Worm (Caenorhabditis elegans) whole organism, L2 larva: Measurements from ENCODE around the gene spig-9.

ENCODE experiments used
- R02D3.7 ChIP-seq: fragments of 150-350 bp; optimal IDR thresholded peaks from 2 replicates; lab custom pipeline; 2014; ENCODE audit warnings: missing biosample characterization, missing genetic modification characterization
- aly-2 ChIP-seq: fragments of 150-350 bp; optimal IDR thresholded peaks from 2 replicates; lab custom pipeline; 2014; ENCODE audit warnings: missing biosample characterization, missing genetic modification characterization
- ama-1 ChIP-seq: fragments of 150-350 bp; optimal IDR thresholded peaks from 2 replicates; lab custom pipeline; 2018; ENCODE audit warnings: inconsistent platforms
- ceh-16 ChIP-seq: fragments of 150-350 bp; optimal IDR thresholded peaks from 2 replicates; lab custom pipeline; 2014; ENCODE audit warnings: missing biosample characterization, missing genetic modification characterization
- egl-27 ChIP-seq: sonication (generic microtip); optimal IDR thresholded peaks from 3 replicates; lab custom pipeline; 2017; ENCODE audit warnings: missing biosample characterization, missing genetic modification reagents, missing genetic modification characterization
- elt-1 ChIP-seq: fragments of 150-350 bp; optimal IDR thresholded peaks from 2 replicates; lab custom pipeline; 2014; ENCODE audit warnings: missing biosample characterization, missing genetic modification characterization
- elt-3 ChIP-seq: sonication (generic microtip); optimal IDR thresholded peaks from 2 replicates; lab custom pipeline; 2017; ENCODE audit warnings: missing biosample characterization, missing genetic modification characterization
- fos-1 ChIP-seq: fragments of 150-350 bp; optimal IDR thresholded peaks from 2 replicates; lab custom pipeline; 2014; ENCODE audit warnings: missing biosample characterization, missing genetic modification characterization
- lin-11 ChIP-seq: fragments of 150-350 bp; sonication (generic microtip); optimal IDR thresholded peaks from 2 replicates; lab custom pipeline; 2014; ENCODE audit warnings: missing biosample characterization, missing genetic modification characterization, inconsistent platforms, mixed read lengths
- lin-13 ChIP-seq: fragments of 150-350 bp; optimal IDR thresholded peaks from 2 replicates; lab custom pipeline; 2014; ENCODE audit warnings: missing biosample characterization, missing genetic modification reagents, missing genetic modification characterization
- nhr-12 ChIP-seq: fragments of 150-350 bp; optimal IDR thresholded peaks from 2 replicates; lab custom pipeline; 2014; ENCODE audit warnings: missing biosample characterization, missing genetic modification characterization
- nhr-23 ChIP-seq: fragments of 150-350 bp; optimal IDR thresholded peaks from 2 replicates; lab custom pipeline; 2014; ENCODE audit warnings: missing biosample characterization, missing genetic modification reagents, missing genetic modification characterization
- nhr-237 ChIP-seq: fragments of 150-350 bp; optimal IDR thresholded peaks from 2 replicates; lab custom pipeline; 2014; ENCODE audit warnings: missing biosample characterization, missing genetic modification characterization
- nhr-25 ChIP-seq: fragments of 150-350 bp; sonication (generic microtip); optimal IDR thresholded peaks from 3 replicates; lab custom pipeline; 2014; ENCODE audit warnings: missing biosample characterization, missing genetic modification characterization
- nhr-6 ChIP-seq: fragments of 150-350 bp; optimal IDR thresholded peaks from 2 replicates; lab custom pipeline; 2014; ENCODE audit warnings: missing biosample characterization, missing genetic modification characterization
- snpc-4 ChIP-seq: fragments of 150-350 bp; optimal IDR thresholded peaks from 2 replicates; lab custom pipeline; 2014; ENCODE audit warnings: missing biosample characterization, missing genetic modification characterization
- unc-39 ChIP-seq: fragments of 150-350 bp; optimal IDR thresholded peaks from 2 replicates; lab custom pipeline; 2014; ENCODE audit warnings: missing biosample characterization, missing genetic modification characterization

spig-9 gene

ce11 chrV:13565197-13565596 is 46.5 kb downstream of the spig-9 start (continued):
- no peak for TF ChIP-seq R02D3.7
- no peak for TF ChIP-seq nhr-23 (tag; lab: Kevin White, UChicago)

- TF ChIP-seq egl-27 (tag; lab: Kevin White, UChicago): no peak
- TF ChIP-seq lin-11 (tag; lab: Kevin White, UChicago): no peak
- no peak for TF ChIP-seq elt-3 (tag; lab: Kevin White, UChicago)
- TF ChIP-seq nhr-6 (tag; lab: Kevin White, UChicago): no peak
- TF ChIP-seq lin-13: no peak
- no peak for TF ChIP-seq nhr-25 (tag; lab: Kevin White, UChicago)
- no peak for TF ChIP-seq ceh-16
- TF ChIP-seq nhr-12 (tag; lab: Kevin White, UChicago): no peak
- TF ChIP-seq, all 48 proteins: peak for 0
These were observed 47.8 kb downstream of the spig-9 start, which contains the start of gene grl-17 for ce11 chrV:13563841-13564240. grl-17 (minus strand) TSS chrV:13563941.

- TF ChIP-seq nhr-237 (tag; lab: Kevin White, UChicago) (no peak), ama-1 (no peak), snpc-4 (no peak), ceh-16 (no peak), fos-1 (no peak), aly-2 (tag; lab: Kevin White, UChicago) (no peak), unc-39 (tag; lab: Kevin White, UChicago) (no peak), elt-1 (tag; lab: Kevin White, UChicago) (no peak), lin-11 (tag; lab: Kevin White, UChicago) (no peak)
These were observed 48.9 kb downstream of the spig-9 start for ce11 chrV:13562748-13563147.
